Fruit fly (Drosophila melanogaster): ENCODE data around the gene CG32793.

- TF ChIP-seq EcR (GFP tag; optimal IDR thresholded peaks at IDR 0.05) (no peak), gl (tag; optimal IDR thresholded peaks at IDR 0.05) (no peak), CG14655 (GFP tag; optimal IDR thresholded peaks at IDR 0.05) (no peak), rn (GFP tag; IDR thresholded peaks at IDR 0.05) (no peak), CG32121 (GFP tag; IDR thresholded peaks at IDR 0.05) (no peak), D1 (tag; optimal IDR thresholded peaks at IDR 0.05) (no peak), CG8159 (tag; optimal IDR thresholded peaks at IDR 0.05) (no peak), CG4496 (GFP tag; IDR thresholded peaks at IDR 0.05) (no peak), Ets98B (GFP tag; IDR thresholded peaks at IDR 0.05) (no peak), Pif1B (GFP tag; optimal IDR thresholded peaks at IDR 0.05) (no peak), fd96Ca (GFP tag; IDR thresholded peaks at IDR 0.05) (no peak), CG9948 (tag; optimal IDR thresholded peaks at IDR 0.05) (no peak), CG10348 (GFP tag; IDR thresholded peaks at IDR 0.05) (no peak)
Observed at dm6 chrX:2980290-2980689, 50.7 kb downstream of the CG32793 start.

All from whole organism, pupa.